Fruit fly (Drosophila melanogaster): ENCODE measurements around the gene Surf4.

Surf4 gene

dm6 chr3R:15332994-15333393 is 13.0 kb downstream of the Surf4 start, which contains the start of the genes Fkbp39 and Cyfip (continued):
- TF ChIP-seq sqz (GFP tag; optimal IDR thresholded peaks at IDR 0.05) (no peak), CG3281 (GFP tag; optimal IDR thresholded peaks at IDR 0.05) (no peak), CG4730 (GFP tag; IDR thresholded peaks at IDR 0.05) (no peak), knrl (GFP tag; IDR thresholded peaks at IDR 0.05; ENCODE audit: partially characterized antibody) (peak; percentile 68), Nf-YB (GFP tag; optimal IDR thresholded peaks at IDR 0.05) (peak; percentile 48), CG12299 (tag; optimal IDR thresholded peaks at IDR 0.05) (no peak), NC2α (GFP tag; optimal IDR thresholded peaks at IDR 0.05) (no peak), CG1603 (tag; optimal IDR thresholded peaks at IDR 0.05) (peak; percentile 93), Dll (GFP tag; IDR thresholded peaks at IDR 0.05; ENCODE audit: partially characterized antibody) (peak; percentile 74), CG3407 (GFP tag; optimal IDR thresholded peaks at IDR 0.05) (no peak), CG4820 (GFP tag; optimal IDR thresholded peaks at IDR 0.05) (no peak), sr (GFP tag; IDR thresholded peaks at IDR 0.05) (no peak), CG42726 (GFP tag; IDR thresholded peaks at IDR 0.05; ENCODE audit: partially characterized antibody) (peak; percentile 80), dmrt11E (tag; optimal IDR thresholded peaks at IDR 0.05) (no peak), YL-1 (GFP tag; optimal IDR thresholded peaks at IDR 0.05) (peak; percentile 98), CG11247 (GFP tag; IDR thresholded peaks at IDR 0.05) (0 out of 2 replicates have a peak, but pooled peaks have one; percentile 20), ems (GFP tag; optimal IDR thresholded peaks at IDR 0.05) (peak; percentile 53), yki (optimal IDR thresholded peaks at IDR 0.05) (no peak), CG2129 (GFP tag; IDR thresholded peaks at IDR 0.05; ENCODE audit: partially characterized antibody) (no peak), ato (GFP tag; IDR thresholded peaks at IDR 0.05; ENCODE audit: partially characterized antibody) (peak; percentile 67), abd-A (tag; optimal IDR thresholded peaks at IDR 0.05) (no peak), CG8388 (GFP tag; optimal IDR thresholded peaks at IDR 0.05) (no peak), da (GFP tag; optimal IDR thresholded peaks at IDR 0.05) (peak; percentile 51), pros (GFP tag; optimal IDR thresholded peaks at IDR 0.05) (no peak), CG7271 (tag; optimal IDR thresholded peaks at IDR 0.05) (no peak), CG6654 (GFP tag; optimal IDR thresholded peaks at IDR 0.05) (no peak), CG1024 (GFP tag; IDR thresholded peaks at IDR 0.05) (no peak), z (GFP tag; IDR thresholded peaks at IDR 0.05) (no peak), C15 (GFP tag; IDR thresholded peaks at IDR 0.05) (no peak), Ets97D (GFP tag; optimal IDR thresholded peaks at IDR 0.05) (peak; percentile 95), sisA (GFP tag; IDR thresholded peaks at IDR 0.05) (no peak; the same call in 1 of the 2 replicates), CG2116 (GFP tag; optimal IDR thresholded peaks at IDR 0.05) (peak; percentile 89), CG8281 (tag; optimal IDR thresholded peaks at IDR 0.05) (no peak), luna (GFP tag; optimal IDR thresholded peaks at IDR 0.05) (peak; percentile 7), fru (optimal IDR thresholded peaks at IDR 0.05) (no peak), fd64A (GFP tag; optimal IDR thresholded peaks at IDR 0.05) (no peak), gce (GFP tag; IDR thresholded peaks at IDR 0.05) (no peak), CG7357 (GFP tag; IDR thresholded peaks at IDR 0.05) (no peak), Ada2b (GFP tag; IDR thresholded peaks at IDR 0.05) (no peak), insv (GFP tag; optimal IDR thresholded peaks at IDR 0.05) (peak in 1 of 2 experiments; percentile 43), CG6791 (GFP tag; IDR thresholded peaks at IDR 0.05; ENCODE audit: partially characterized antibody) (peak; percentile 77), CG1529 (GFP tag; optimal IDR thresholded peaks at IDR 0.05) (no peak), CG11085 (GFP tag; IDR thresholded peaks at IDR 0.05) (no peak), jumu (GFP tag; optimal IDR thresholded peaks at IDR 0.05) (peak; percentile 87), tx (GFP tag; optimal IDR thresholded peaks at IDR 0.05) (peak; percentile 59), pan (optimal IDR thresholded peaks at IDR 0.05) (no peak), pan (GFP tag; optimal IDR thresholded peaks at IDR 0.05 in 1 of 2, IDR thresholded peaks at IDR 0.05 in 1 of 2) (peak in 1 of 2 experiments; percentile 54), Adf1 (GFP tag; IDR thresholded peaks at IDR 0.05) (peak; percentile 68), bab2 (GFP tag; optimal IDR thresholded peaks at IDR 0.05) (peak; percentile 29), CG9437 (GFP tag; optimal IDR thresholded peaks at IDR 0.05) (peak; percentile 38), vfl (GFP tag; optimal IDR thresholded peaks at IDR 0.05) (peak; percentile 61), CG7987 (GFP tag; optimal IDR thresholded peaks at IDR 0.05) (peak; percentile 56)
